Fruit fly (Drosophila melanogaster) whole organism, adult: Measurements from ENCODE around the gene CG31145.

ENCODE experiments used
- CG11617 ChIP-seq: fragments of 200-800 bp; sonication (Bioruptor generic); optimal IDR thresholded peaks from 2 replicates; lab custom pipeline; 2017; ENCODE audit warnings: mild to moderate bottlenecking, missing biosample characterization, missing genetic modification reagents, missing genetic modification characterization
- CG12768 ChIP-seq: fragments of 200-800 bp; sonication (Bioruptor generic); optimal IDR thresholded peaks from 2 replicates; lab custom pipeline; 2017; ENCODE audit warnings: missing biosample characterization, missing genetic modification characterization, mild to moderate bottlenecking, moderate library complexity, missing genetic modification reagents
- CG33017 ChIP-seq: fragments of 200-800 bp; sonication (Bioruptor generic); optimal IDR thresholded peaks from 2 replicates; lab custom pipeline; 2018; ENCODE audit warnings: missing biosample characterization, mild to moderate bottlenecking, missing genetic modification characterization, moderate library complexity
- CG5204 ChIP-seq: fragments of 200-800 bp; sonication (Bioruptor generic); optimal IDR thresholded peaks from 2 replicates; lab custom pipeline; 2016; ENCODE audit warnings: missing biosample characterization, missing genetic modification characterization
- CG7045 ChIP-seq: fragments of 200-800 bp; sonication (Bioruptor generic); optimal IDR thresholded peaks from 2 replicates; lab custom pipeline; 2017; ENCODE audit warnings: missing biosample characterization, mild to moderate bottlenecking, missing genetic modification characterization
- CG7101 ChIP-seq: fragments of 200-800 bp; sonication (Bioruptor generic); optimal IDR thresholded peaks from 2 replicates; lab custom pipeline; 2018; ENCODE audit warnings: missing biosample characterization, mild to moderate bottlenecking, missing genetic modification characterization, moderate library complexity
- Hr96 ChIP-seq: fragments of 200-800 bp; sonication (Bioruptor generic); optimal IDR thresholded peaks from 2 replicates; lab custom pipeline; 2016; ENCODE audit warnings: missing biosample characterization, missing genetic modification characterization
- cic ChIP-seq: fragments of 200-800 bp; sonication (Bioruptor generic); optimal IDR thresholded peaks from 2 replicates; lab custom pipeline; 2017; ENCODE audit warnings: missing biosample characterization, mild to moderate bottlenecking, missing genetic modification characterization, moderate library complexity
- kay ChIP-seq: fragments of 200-800 bp; sonication (Bioruptor generic); peaks from one replicate; lab custom pipeline; 2016; ENCODE audit warnings: missing biosample characterization, missing genetic modification characterization, borderline replicate concordance
- ovo ChIP-seq: fragments of 200-800 bp; sonication (Bioruptor generic); optimal IDR thresholded peaks from 2 replicates; lab custom pipeline; 2016; ENCODE audit warnings: missing biosample characterization, missing genetic modification characterization
- toe ChIP-seq: fragments of 200-800 bp; sonication (Bioruptor generic); optimal IDR thresholded peaks from 2 replicates; lab custom pipeline; 2016; ENCODE audit warnings: missing biosample characterization, missing genetic modification characterization

dm6 chr3R:23592669-23593068 lies 76.8 kb downstream of the CG31145 start, which contains the start of gene CG33337:
- TF ChIP-seq Hr96 (no peak), ovo (GFP tag; lab: Kevin White, UChicago) (no peak), CG12768 (GFP tag; lab: Kevin White, UChicago) (no peak), CG33017 (tag; lab: Kevin White, UChicago) (no peak), CG11617 (no peak), toe (GFP tag; lab: Kevin White, UChicago) (no peak), cic (GFP tag; lab: Kevin White, UChicago) (no peak), CG7045 (GFP tag; lab: Kevin White, UChicago) (no peak), CG5204 (GFP tag; lab: Kevin White, UChicago) (no peak), CG7101 (tag; lab: Kevin White, UChicago) (no peak), kay (no peak)
